Worm (Caenorhabditis elegans) whole organism, late embryonic: ENCODE measurements around the gene Y41G9A.6.

ENCODE experiments used
- ahr-1 ChIP-seq: sonication (generic microtip); optimal IDR thresholded peaks from 2 replicates; lab custom pipeline; 2016; ENCODE audit warnings: missing genetic modification characterization, missing compliant biosample characterization
- ceh-34 ChIP-seq: sonication (generic microtip); optimal IDR thresholded peaks from 2 replicates; lab custom pipeline; 2016; ENCODE audit warnings: mild to moderate bottlenecking, missing genetic modification characterization, missing compliant biosample characterization
- dmd-4 ChIP-seq: sonication (generic microtip); optimal IDR thresholded peaks from 2 replicates; lab custom pipeline; 2016; ENCODE audit warnings: borderline replicate concordance, missing genetic modification characterization, missing compliant biosample characterization
- gmeb-2 ChIP-seq: sonication (generic microtip); optimal IDR thresholded peaks from 2 replicates; lab custom pipeline; 2016; ENCODE audit warnings: missing genetic modification characterization, inconsistent platforms, missing compliant biosample characterization
- hlh-6 ChIP-seq: sonication (generic microtip); optimal IDR thresholded peaks from 2 replicates; lab custom pipeline; 2016; ENCODE audit warnings: missing genotype, missing genetic modification characterization, missing compliant biosample characterization
- lin-11 ChIP-seq: fragments of 200-800 bp; sonication (Bioruptor generic); optimal IDR thresholded peaks from 2 replicates; lab custom pipeline; 2018; ENCODE audit warnings: mild to moderate bottlenecking, missing genetic modification characterization, missing compliant biosample characterization
- odd-2 ChIP-seq: sonication (generic microtip); optimal IDR thresholded peaks from 2 replicates; lab custom pipeline; 2017; ENCODE audit warnings: antibody characterized with exemption, mild to moderate bottlenecking, missing genetic modification characterization, missing compliant biosample characterization
- pag-3 ChIP-seq: sonication (generic microtip); optimal IDR thresholded peaks from 2 replicates; lab custom pipeline; 2016; ENCODE audit warnings: missing compliant biosample characterization, missing genetic modification characterization, borderline replicate concordance
- pax-1 ChIP-seq: fragments of 150-350 bp; optimal IDR thresholded peaks from 2 replicates; lab custom pipeline; 2014; ENCODE audit warnings: missing biosample characterization, missing genetic modification characterization
- pqm-1 ChIP-seq: sonication (generic microtip); optimal IDR thresholded peaks from 2 replicates; lab custom pipeline; 2016; ENCODE audit warnings: missing genetic modification characterization, missing compliant biosample characterization
- rnt-1 ChIP-seq: sonication (generic microtip); optimal IDR thresholded peaks from 2 replicates; lab custom pipeline; 2016; ENCODE audit warnings: missing genetic modification characterization, missing compliant biosample characterization
- sox-4 ChIP-seq: sonication (generic microtip); optimal IDR thresholded peaks from 2 replicates; lab custom pipeline; 2017; ENCODE audit warnings: mild to moderate bottlenecking, missing genetic modification characterization, inconsistent platforms, missing compliant biosample characterization

DNA sequence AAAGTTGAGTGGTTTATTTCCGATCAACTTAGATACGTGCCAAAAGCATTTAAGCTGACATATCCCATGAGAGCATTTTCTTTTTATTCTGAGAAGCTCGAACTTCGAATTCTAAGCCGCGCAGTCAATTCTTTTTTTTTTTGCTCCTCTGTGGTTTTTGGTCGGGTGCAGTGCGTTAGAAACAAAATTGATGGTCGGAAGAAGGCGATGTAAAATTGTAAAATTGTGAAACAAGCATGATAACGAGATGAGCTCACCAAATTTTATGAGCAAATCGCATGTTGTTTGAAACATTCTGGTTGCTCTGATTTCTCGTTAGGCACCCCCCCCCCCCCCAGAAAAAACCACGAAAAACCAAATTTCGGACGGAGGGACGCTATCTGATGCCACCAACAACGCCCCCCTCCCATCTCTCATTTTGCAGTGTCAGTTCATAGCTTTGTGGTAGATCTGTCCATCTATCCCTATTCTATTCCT, 21.1 kb upstream of the Y41G9A.6 start, which contains the start of gene aqp-7:
- TF ChIP-seq dmd-4 (tag; lab: Kevin White, UChicago) (no peak), sox-4 (no peak), pqm-1 (tag; lab: Kevin White, UChicago) (no peak), lin-11 (no peak), ceh-34 (tag; lab: Kevin White, UChicago) (no peak), odd-2 (tag; lab: Kevin White, UChicago) (no peak), ahr-1 (no peak), rnt-1 (tag; lab: Kevin White, UChicago) (no peak), gmeb-2 (tag; lab: Kevin White, UChicago) (no peak), hlh-6 (tag; lab: Kevin White, UChicago) (no peak), pag-3 (tag; lab: Kevin White, UChicago) (no peak), pax-1 (no peak)
